Fruit fly (Drosophila melanogaster) Kc167 (cell line): ENCODE measurements around the gene CG17782.

Experiments
- Myc ChIP-seq: fragments of >200 bp; optimal IDR thresholded peaks from 2 replicates; lab custom pipeline; 2017; ENCODE audit warnings: missing external identifiers
- Sin3A ChIP-seq: fragments of >200 bp; optimal IDR thresholded peaks from 2 replicates; lab custom pipeline; 2018; ENCODE audit warnings: missing external identifiers
- h ChIP-seq: fragments of >200 bp; optimal IDR thresholded peaks from 3 replicates; lab custom pipeline; 2018; ENCODE audit warnings: missing external identifiers
- insv ChIP-seq: fragments of >200 bp; optimal IDR thresholded peaks from 3 replicates; lab custom pipeline; 2018; ENCODE audit warnings: missing external identifiers
- psq ChIP-seq: fragments of >200 bp; optimal IDR thresholded peaks from 2 replicates; lab custom pipeline; 2017; ENCODE audit warnings: missing external identifiers
- ttk ChIP-seq: sonication (Bioruptor generic); optimal IDR thresholded peaks from 2 replicates; lab custom pipeline; 2017; ENCODE audit warnings: missing external identifiers

The CG17782 gene

DNA sequence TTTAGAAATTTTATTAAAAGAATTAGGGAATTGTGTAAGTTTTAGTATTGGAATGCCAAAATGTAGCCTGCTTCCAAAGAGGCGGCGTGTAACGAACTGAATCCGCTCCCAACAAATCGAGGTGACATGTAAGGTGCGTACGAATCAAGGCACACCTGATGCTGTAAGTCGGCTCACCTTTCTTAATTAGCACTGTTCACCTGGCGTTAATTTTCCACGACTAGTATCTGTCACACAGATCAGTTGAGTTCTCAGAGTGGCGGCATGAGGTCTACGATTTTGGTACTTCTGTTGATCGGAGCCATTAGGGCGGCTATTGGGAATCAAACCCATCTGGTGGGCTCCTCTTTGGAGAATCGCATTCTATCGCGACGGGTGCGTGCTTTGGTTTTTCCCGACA, 11.0 kb downstream of the CG17782 start, which contains the start of the genes CG5762 and CG33339:
CG5762 (minus strand) TSS at position 101 of the 400 bp plus-strand sequence.
CG33339 (plus strand) TSS at position 265 of the 400 bp plus-strand sequence.
- no peak for TF ChIP-seq Myc (lab: Kevin White, UChicago)

DNA sequence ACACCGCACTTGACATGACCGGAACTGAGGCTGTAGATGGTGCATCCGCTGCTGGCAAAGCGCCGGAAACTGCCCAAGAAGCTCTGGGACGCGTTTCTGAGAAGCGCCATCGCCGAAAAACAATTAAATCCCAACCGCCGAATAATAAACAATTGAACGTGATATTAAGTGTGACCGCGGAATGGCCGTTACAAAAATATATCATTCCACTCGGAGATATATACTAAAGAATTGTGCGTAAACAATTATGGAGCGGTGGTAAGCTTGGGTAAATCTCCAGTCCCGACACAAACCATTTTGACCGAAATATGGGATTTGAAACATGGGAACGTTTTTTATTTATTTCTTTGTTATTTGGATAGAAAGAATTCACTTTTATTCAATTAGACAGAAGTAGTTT, 12.6 kb downstream of the CG17782 start, which contains the start of gene CG18528:
CG18528 (minus strand) TSS at position 188 of the 400 bp plus-strand sequence.
- no peak for TF ChIP-seq ttk
- no peak for TF ChIP-seq insv (lab: Kevin White, UChicago)
- no peak for TF ChIP-seq Myc (lab: Kevin White, UChicago)
- TF ChIP-seq h (lab: Kevin White, UChicago) = no peak
- TF ChIP-seq Sin3A (lab: Kevin White, UChicago) = no peak
- TF ChIP-seq psq (lab: Kevin White, UChicago) = no peak

dm6 chr3R:24357698-24358097, 14.9 kb downstream of the CG17782 start, which contains the start of gene Golgin84:
Gene Golgin84, minus strand, starts transcription at chr3R:24357938.
- TF ChIP-seq ttk = no peak
- no peak for TF ChIP-seq Myc (lab: Kevin White, UChicago)
- no peak for TF ChIP-seq psq (lab: Kevin White, UChicago)
- TF ChIP-seq insv (lab: Kevin White, UChicago) = no peak
- no peak for TF ChIP-seq h (lab: Kevin White, UChicago)
- TF ChIP-seq Sin3A (lab: Kevin White, UChicago) = no peak

DNA sequence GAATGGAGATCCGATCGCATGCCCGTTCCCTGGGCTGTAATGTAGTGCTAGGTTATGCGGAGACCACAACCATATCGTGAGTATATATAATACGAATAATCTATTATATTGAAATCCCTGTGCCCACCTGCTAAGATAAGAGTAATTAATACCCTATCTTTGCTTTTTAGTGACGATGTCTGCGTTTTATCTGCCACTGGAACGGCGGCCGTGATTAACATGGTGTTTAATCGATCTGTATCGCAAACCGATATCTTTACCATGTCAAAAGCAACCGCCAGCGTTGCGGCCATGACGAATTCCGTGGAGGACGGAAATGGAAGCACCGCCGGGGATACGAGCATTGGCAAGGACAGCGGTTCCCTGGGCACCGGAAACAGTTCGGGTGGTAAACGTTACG, 19.1 kb downstream of the CG17782 start:
- TF ChIP-seq ttk (no peak), Myc (lab: Kevin White, UChicago) (no peak), insv (lab: Kevin White, UChicago) (no peak)

dm6 chr3R:24348420-24349190, 24.0 kb downstream of the CG17782 start, which contains the start of the genes CG5746 and CG6454:
Gene CG5746, minus strand, starts transcription at chr3R:24348791.
Gene CG6454, plus strand, starts transcription at chr3R:24349182.
- TF ChIP-seq Sin3A (lab: Kevin White, UChicago) = no peak
- TF ChIP-seq insv (lab: Kevin White, UChicago) = no peak
- no peak for TF ChIP-seq Myc (lab: Kevin White, UChicago)
- TF ChIP-seq ttk = no peak
- no peak for TF ChIP-seq h (lab: Kevin White, UChicago)

- TF ChIP-seq h (lab: Kevin White, UChicago) (no peak), ttk (no peak), Myc (lab: Kevin White, UChicago) (no peak)
These were observed 31.3 kb downstream of the CG17782 start, which contains the start of gene Ms for dm6 chr3R:24341251-24341650. Gene Ms, plus strand, starts transcription at chr3R:24341551.

- no peak for TF ChIP-seq psq (lab: Kevin White, UChicago)
- no peak for TF ChIP-seq h (lab: Kevin White, UChicago)
- no peak for TF ChIP-seq insv (lab: Kevin White, UChicago)
- TF ChIP-seq Myc (lab: Kevin White, UChicago) = no peak
- TF ChIP-seq ttk = no peak
- no peak for TF ChIP-seq Sin3A (lab: Kevin White, UChicago)
These were observed 35.9 kb downstream of the CG17782 start, which contains the start of gene CG6432 for dm6 chr3R:24336622-24337021. Gene CG6432, plus strand, starts transcription at chr3R:24336922.

- TF ChIP-seq insv (lab: Kevin White, UChicago) = no peak
- TF ChIP-seq h (lab: Kevin White, UChicago) = no peak
These were observed 39.3 kb downstream of the CG17782 start, which contains the start of the genes Rrp5 and Dis3 for dm6 chr3R:24333182-24333808. Gene Rrp5, minus strand, starts transcription at chr3R:24333316. Gene Dis3, plus strand, starts transcription at chr3R:24333433.
